Worm (Caenorhabditis elegans): ENCODE results near the gene F31B12.3.

Gene F31B12.3

DNA sequence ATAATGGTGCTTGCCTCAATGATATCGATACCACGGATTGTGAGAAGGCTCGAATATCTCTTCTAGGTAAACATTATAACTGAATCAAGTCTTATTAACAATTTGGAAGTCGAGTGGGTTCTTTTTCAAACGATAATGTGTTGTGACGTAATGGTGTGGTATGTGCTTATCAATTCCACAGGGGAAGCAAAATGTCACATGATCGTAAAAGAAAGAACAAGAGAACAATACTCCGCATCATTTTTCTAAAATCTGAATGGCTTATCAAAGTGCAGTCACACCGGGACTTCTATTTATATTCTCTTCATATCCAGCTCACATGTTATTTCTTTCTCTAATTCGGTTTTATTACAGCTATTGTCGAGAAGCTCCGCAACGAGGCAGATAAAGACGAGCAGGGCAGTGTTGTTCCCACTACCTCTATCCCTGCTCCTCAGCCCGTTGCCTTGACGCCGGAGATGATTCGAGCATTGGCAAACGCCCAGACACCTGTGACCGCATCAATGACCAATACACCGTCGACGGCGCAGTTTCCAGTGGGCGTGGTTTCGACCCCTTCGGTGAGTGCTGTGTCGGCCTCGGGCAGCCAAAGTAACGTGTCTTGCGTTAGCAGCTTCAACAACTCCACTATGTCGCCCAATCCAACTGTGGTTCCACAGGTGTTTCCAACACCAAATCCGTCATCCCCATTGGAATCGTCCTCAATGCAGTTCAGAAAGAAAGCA lies 39.7 kb downstream of the F31B12.3 start:
- TF ChIP-seq tab-1 (GFP tag; IDR thresholded peaks at IDR 0.05) = no peak
- TF ChIP-seq cog-1 (tag; optimal IDR thresholded peaks at IDR 0.05) = no peak
- TF ChIP-seq flt-1 (GFP tag; IDR thresholded peaks at IDR 0.05) = no peak
- TF ChIP-seq ref-1 (GFP tag; conservative IDR thresholded peaks at IDR 0.05) = no peak
- TF ChIP-seq ztf-23 (GFP tag; IDR thresholded peaks at IDR 0.05) = no peak
- TF ChIP-seq med-1 (GFP tag; optimal IDR thresholded peaks at IDR 0.05; ENCODE audit: insufficient read depth) = no peak

ce11 chrX:10774865-10775264 lies 45.5 kb downstream of the F31B12.3 start:
- TF ChIP-seq flt-1 (GFP tag; IDR thresholded peaks at IDR 0.05) (0 out of 2 replicates have a peak, but pooled peaks have one; percentile 25), tab-1 (GFP tag; IDR thresholded peaks at IDR 0.05) (no peak), klf-2 (GFP tag; conservative IDR thresholded peaks at IDR 0.05) (no peak), ref-1 (GFP tag; conservative IDR thresholded peaks at IDR 0.05) (no peak), cog-1 (tag; optimal IDR thresholded peaks at IDR 0.05) (no peak)

DNA sequence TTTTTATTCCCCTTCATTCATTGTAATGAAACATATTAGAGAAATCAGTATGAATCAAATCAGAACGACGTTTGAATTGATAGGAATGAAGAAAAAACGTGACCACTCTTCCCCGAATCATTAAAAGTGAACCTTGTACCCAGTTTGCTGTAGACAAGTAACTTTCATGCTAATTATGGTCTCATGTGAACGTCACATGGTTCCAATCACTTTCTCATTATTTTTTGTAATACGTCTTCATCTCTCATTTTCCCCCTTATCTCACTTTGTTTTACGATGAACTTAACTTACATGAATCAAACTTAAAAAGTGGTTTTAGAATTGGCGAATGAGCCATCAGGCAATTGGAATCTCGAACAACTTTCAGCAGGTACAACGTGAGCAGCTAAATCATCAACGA lies 47.6 kb downstream of the F31B12.3 start:
- TF ChIP-seq cog-1 (tag; optimal IDR thresholded peaks at IDR 0.05) (no peak), tab-1 (GFP tag; IDR thresholded peaks at IDR 0.05) (no peak), klf-2 (GFP tag; conservative IDR thresholded peaks at IDR 0.05) (no peak), med-1 (GFP tag; optimal IDR thresholded peaks at IDR 0.05; ENCODE audit: insufficient read depth) (no peak), flt-1 (GFP tag; IDR thresholded peaks at IDR 0.05) (no peak), ref-1 (GFP tag; conservative IDR thresholded peaks at IDR 0.05) (no peak), ztf-23 (GFP tag; IDR thresholded peaks at IDR 0.05) (no peak), ztf-29 (GFP tag; IDR thresholded peaks at IDR 0.05) (no peak), T22C8.4 (GFP tag; IDR thresholded peaks at IDR 0.05) (no peak)

- no peak for TF ChIP-seq ztf-23 (GFP tag; IDR thresholded peaks at IDR 0.05)
- TF ChIP-seq med-1 (GFP tag; optimal IDR thresholded peaks at IDR 0.05; ENCODE audit: insufficient read depth) = no peak
- TF ChIP-seq ref-1 (GFP tag; conservative IDR thresholded peaks at IDR 0.05) = no peak
- no peak for TF ChIP-seq ztf-29 (GFP tag; IDR thresholded peaks at IDR 0.05)
- no peak for TF ChIP-seq tab-1 (GFP tag; IDR thresholded peaks at IDR 0.05)
- TF ChIP-seq cog-1 (tag; optimal IDR thresholded peaks at IDR 0.05) = no peak
- no peak for TF ChIP-seq T22C8.4 (GFP tag; IDR thresholded peaks at IDR 0.05)
- no peak for TF ChIP-seq flt-1 (GFP tag; IDR thresholded peaks at IDR 0.05)
- TF ChIP-seq klf-2 (GFP tag; conservative IDR thresholded peaks at IDR 0.05) = no peak
These were observed 48.2 kb downstream of the F31B12.3 start for ce11 chrX:10772165-10772584.

ce11 chrX:10770988-10771496 lies 49.4 kb downstream of the F31B12.3 start:
- TF ChIP-seq klf-2 (GFP tag; conservative IDR thresholded peaks at IDR 0.05) (no peak), ztf-29 (GFP tag; IDR thresholded peaks at IDR 0.05) (no peak), T22C8.4 (GFP tag; IDR thresholded peaks at IDR 0.05) (no peak), cog-1 (tag; optimal IDR thresholded peaks at IDR 0.05) (no peak), med-1 (GFP tag; optimal IDR thresholded peaks at IDR 0.05; ENCODE audit: insufficient read depth) (no peak), flt-1 (GFP tag; IDR thresholded peaks at IDR 0.05) (no peak), ztf-23 (GFP tag; IDR thresholded peaks at IDR 0.05) (no peak), tab-1 (GFP tag; IDR thresholded peaks at IDR 0.05) (no peak), ref-1 (GFP tag; conservative IDR thresholded peaks at IDR 0.05) (no peak)

DNA sequence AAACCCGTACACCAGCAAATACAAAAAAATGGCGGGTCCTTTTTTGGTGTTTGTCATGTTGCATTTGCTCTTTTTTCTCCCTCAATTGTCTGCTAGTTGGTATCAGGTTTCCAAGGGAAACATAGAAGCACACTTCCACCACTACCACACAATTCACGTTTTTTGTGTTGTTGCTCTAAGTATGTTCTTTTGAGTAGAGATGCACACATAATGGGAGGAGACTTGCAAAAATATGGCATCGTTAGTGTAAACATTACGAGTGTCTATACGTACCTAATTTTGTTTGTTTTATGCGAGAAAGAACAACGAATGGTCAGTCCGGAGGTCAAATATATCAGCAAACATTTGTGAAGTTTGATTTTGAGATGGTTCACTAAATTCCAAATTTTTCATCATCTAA lies 50.5 kb downstream of the F31B12.3 start:
- TF ChIP-seq flt-1 (GFP tag; IDR thresholded peaks at IDR 0.05) (no peak), med-1 (GFP tag; optimal IDR thresholded peaks at IDR 0.05; ENCODE audit: insufficient read depth) (no peak), ztf-23 (GFP tag; IDR thresholded peaks at IDR 0.05) (no peak), ref-1 (GFP tag; conservative IDR thresholded peaks at IDR 0.05) (no peak), tab-1 (GFP tag; IDR thresholded peaks at IDR 0.05) (no peak), ztf-29 (GFP tag; IDR thresholded peaks at IDR 0.05) (no peak), klf-2 (GFP tag; conservative IDR thresholded peaks at IDR 0.05) (no peak), cog-1 (tag; optimal IDR thresholded peaks at IDR 0.05) (no peak), T22C8.4 (GFP tag; IDR thresholded peaks at IDR 0.05) (no peak)
